Worm (Caenorhabditis elegans) whole organism, dauer: ENCODE measurements around the gene Y26E6A.2.

ENCODE experiments used
- unc-62 ChIP-seq: sonication (generic microtip); optimal IDR thresholded peaks from 2 replicates; lab custom pipeline; 2017; ENCODE audit warnings: missing biosample characterization, missing genetic modification reagents, missing genetic modification characterization

The Y26E6A.2 gene

ce11 chrX:13914289-13914688 lies at the start of gene Y26E6A.2:
TSS of gene Y26E6A.2 (minus strand) at chrX:13914389.
- no peak for TF ChIP-seq unc-62 (GFP tag; lab: Kevin White, UChicago)

DNA sequence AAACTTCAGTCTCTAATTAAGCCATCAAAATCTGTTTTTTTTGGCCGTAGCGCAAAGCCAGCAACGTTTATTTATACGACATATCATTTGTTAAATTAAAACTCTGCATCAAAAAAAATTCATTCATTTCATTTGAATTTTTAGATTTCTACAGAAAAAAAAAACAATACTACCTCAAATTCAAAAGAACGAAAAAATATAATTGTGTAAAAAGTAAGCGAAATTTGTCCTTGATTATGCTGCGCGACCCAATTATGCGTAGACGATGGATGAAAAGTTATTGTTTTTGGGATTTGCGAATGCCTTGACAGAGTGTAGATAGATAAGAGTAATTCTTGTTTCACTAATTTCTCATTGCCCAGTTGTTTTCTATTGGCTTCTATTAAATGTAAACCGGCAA lies 49.0 kb upstream of the Y26E6A.2 start, which contains the start of gene F48F7.3:
F48F7.3 (plus strand) TSS at position 301 of the 400 bp plus-strand sequence.
- TF ChIP-seq unc-62 (GFP tag; lab: Kevin White, UChicago): no peak

DNA sequence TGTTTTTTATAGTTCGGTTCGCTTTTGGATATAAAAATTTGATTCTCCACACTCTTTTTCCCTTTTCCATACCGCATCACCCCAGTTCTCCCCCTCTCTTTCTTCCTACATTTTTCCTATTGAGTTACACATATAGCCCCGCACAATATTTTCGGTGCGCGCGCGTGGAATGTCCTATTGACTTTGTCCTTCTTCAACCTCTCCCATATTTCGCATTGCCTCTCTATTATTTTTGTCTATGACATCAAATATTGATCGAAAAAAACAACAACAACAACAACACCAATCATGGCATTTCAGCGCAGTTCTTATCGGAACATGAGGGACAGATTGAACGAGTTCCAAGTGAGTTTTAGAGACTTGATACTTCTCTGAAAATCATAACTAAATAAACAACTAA lies 45.7 kb upstream of the Y26E6A.2 start, which contains the start of gene syx-2:
syx-2 (plus strand) TSS at position 301 of the 400 bp plus-strand sequence.
- TF ChIP-seq unc-62 (GFP tag; lab: Kevin White, UChicago): no peak

DNA sequence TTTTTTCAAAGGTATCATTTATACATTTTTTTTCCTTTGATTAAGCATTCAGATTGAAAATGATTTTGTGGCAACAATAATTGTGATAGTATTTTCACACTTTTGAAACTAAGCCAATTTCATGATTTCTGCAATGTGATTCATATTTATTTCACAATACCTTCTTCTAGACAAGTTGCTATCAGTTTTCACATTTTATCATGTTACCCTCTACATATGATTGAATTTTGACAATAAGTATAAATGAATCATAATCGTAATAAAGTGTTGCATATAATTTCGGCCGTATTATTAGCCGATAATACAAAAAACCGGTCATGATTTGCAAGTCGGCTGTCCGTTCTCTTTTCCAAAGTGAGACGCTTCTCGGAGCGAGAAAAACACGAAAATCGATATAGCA lies 45.2 kb upstream of the Y26E6A.2 start:
- TF ChIP-seq unc-62 (GFP tag; lab: Kevin White, UChicago): no peak

- no peak for TF ChIP-seq unc-62 (GFP tag; lab: Kevin White, UChicago)
Measured at ce11 chrX:13958451-13958850, 44.3 kb upstream of the Y26E6A.2 start.

- no peak for TF ChIP-seq unc-62 (GFP tag; lab: Kevin White, UChicago)
Measured at ce11 chrX:13952347-13952746, 38.2 kb upstream of the Y26E6A.2 start.

ce11 chrX:13950620-13951152 lies 36.5 kb upstream of the Y26E6A.2 start:
- no peak for TF ChIP-seq unc-62 (GFP tag; lab: Kevin White, UChicago)

DNA sequence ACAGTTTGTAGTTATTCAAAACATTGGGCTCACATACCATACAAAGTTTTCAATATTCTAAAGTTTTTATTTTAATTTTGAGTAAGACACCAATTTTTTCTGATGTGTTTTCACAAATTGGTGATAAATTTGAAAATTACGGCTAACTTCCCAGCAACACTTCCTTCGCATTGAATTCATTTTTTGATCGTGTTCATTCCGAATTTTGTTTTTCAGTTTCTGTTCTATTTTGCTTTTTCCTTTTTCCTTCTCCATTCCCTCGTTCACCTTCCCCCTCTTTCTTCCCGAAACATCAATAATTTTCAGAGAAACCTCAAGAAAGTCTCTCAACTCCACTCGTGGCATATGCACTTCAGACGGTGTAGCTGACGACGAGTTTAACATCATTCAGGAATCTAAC lies 34.6 kb upstream of the Y26E6A.2 start, which contains the start of gene alg-1:
alg-1 (plus strand) TSS at position 301 of the 400 bp plus-strand sequence.
- no peak for TF ChIP-seq unc-62 (GFP tag; lab: Kevin White, UChicago)

ce11 chrX:13948167-13948566 lies 34.0 kb upstream of the Y26E6A.2 start:
- no peak for TF ChIP-seq unc-62 (GFP tag; lab: Kevin White, UChicago)

DNA sequence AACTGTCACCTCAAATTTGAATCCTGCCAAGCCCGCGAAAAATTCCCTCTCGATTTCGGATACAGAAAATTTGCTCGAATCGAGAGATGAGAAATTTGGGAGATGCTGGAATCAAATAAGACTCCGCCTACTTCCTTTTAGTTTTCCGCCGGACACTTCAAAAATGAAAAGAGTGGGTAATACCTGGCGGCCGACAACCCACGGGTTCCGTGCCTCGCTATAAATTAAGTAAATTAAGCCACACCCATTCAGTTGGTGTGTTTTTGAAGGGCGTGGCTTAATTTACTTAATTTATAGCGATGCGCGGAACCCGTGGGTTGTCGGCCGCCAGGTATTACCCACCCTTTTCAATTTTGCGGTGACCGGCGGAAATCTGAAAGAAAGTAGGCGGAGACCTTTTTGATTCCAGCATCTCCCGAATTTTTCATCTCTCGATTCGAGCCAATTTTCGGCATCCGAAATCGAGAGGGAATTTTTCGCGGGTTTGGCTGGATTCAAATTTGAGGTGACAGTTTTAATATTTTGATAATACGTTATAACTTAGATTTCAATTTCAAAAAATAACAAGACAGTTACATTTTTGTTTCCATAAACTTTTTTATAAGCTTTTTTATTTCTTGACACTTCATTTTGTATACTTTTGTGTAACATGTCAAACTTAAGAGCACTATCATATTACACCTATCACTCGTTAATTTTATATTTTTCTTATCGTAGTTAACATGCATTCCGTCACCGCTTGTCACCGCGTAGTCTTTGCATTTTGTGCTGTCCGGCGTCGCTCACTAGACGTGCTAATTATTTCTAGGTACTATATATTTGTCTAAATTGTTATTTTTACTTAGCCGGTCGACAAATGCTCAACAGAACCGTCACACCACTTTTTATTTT lies 32.7 kb upstream of the Y26E6A.2 start:
- no peak for TF ChIP-seq unc-62 (GFP tag; lab: Kevin White, UChicago)

DNA sequence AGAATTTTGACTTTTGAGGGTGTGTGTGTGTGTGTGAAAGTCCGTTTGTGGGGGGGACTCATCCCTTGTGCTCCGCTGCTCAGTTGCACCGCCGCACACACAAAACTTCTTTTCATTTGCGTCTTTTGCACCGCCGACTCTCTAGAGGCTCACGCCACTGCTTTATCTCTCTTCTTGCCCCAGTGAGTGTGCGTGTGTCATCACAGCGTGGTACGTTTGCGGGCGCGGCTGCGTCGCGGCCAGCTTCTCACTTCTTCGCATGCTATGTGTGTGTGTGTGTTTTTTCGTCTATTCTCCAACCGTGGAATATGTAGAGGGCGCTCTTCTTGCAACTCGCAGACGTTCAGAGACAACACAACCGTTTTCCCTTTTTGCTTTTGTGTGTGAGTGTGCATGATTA lies 31.3 kb upstream of the Y26E6A.2 start:
- no peak for TF ChIP-seq unc-62 (GFP tag; lab: Kevin White, UChicago)

- TF ChIP-seq unc-62 (GFP tag; lab: Kevin White, UChicago): no peak
Measured at ce11 chrX:13945090-13945489, 30.9 kb upstream of the Y26E6A.2 start.

ce11 chrX:13944184-13944583 lies 30.0 kb upstream of the Y26E6A.2 start:
- TF ChIP-seq unc-62 (GFP tag; lab: Kevin White, UChicago): no peak

ce11 chrX:13941865-13942264 lies 27.7 kb upstream of the Y26E6A.2 start:
- TF ChIP-seq unc-62 (GFP tag; lab: Kevin White, UChicago): no peak

- TF ChIP-seq unc-62 (GFP tag; lab: Kevin White, UChicago): no peak
Measured at ce11 chrX:13941296-13941695, 27.1 kb upstream of the Y26E6A.2 start.

DNA sequence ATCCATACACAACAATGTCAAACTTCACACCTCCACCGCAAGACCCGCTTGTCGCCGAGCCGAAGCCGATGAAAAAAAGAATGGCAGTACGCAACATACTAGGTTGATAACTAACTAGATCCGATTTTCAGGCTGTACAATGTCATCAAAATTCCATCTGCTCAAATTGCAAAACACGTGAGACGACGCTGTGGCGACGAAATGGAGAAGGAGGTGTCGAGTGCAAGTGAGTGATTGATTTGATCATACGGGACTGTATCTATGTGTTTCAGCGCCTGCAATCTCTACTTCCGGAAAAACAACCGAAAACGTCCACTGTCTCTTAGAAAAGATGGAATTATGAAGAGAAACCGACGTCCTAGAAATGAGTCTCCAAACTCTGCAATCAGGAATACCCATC lies 26.1 kb upstream of the Y26E6A.2 start:
- TF ChIP-seq unc-62 (GFP tag; lab: Kevin White, UChicago): no peak

DNA sequence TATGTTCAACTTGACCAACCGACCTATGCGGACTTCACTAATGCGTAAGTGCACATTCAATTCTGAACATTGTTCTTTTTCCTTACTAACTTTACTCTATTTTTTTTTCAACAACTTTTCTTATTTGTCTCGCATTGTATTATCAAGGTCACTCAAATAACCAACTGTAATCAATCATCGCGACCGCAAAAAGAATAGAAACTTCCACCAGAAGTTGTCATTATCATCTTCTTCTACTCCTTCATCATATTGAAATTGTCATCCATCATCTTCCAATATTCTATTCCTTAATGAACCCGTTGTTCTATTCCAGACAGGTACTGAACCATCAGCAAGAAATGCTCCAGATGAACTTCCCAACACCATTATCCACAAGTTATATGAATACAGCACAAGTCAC lies 25.2 kb upstream of the Y26E6A.2 start:
- no peak for TF ChIP-seq unc-62 (GFP tag; lab: Kevin White, UChicago)
